Fruit fly (Drosophila melanogaster): ENCODE measurements around the gene TwdlT.

DNA sequence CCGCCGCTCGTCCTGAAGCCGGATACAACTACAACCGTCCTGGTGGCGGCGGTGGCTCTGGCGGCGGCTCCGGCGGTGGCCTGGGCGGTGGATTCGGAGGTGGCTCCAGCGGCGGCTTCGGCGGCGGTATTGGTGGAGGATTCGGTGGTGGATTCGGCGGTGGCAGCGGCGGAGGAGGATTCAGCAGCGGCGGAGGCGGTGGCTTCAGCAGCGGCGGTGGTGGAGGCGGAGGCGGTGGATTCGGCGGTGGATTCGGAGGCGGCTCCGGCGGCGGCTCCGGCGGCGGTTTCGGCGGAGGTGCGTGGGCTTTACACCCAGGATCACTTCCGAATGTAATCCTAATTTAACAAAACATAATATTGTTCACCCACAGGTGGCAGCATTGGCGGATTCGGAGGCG, 529 bp downstream of the TwdlT start:
- TF ChIP-seq CTCF (optimal IDR thresholded peaks at IDR 0.05) (no peak), CG8478 (optimal IDR thresholded peaks at IDR 0.05) (no peak)
